Worm (Caenorhabditis elegans) whole organism, mixed stage, embryonic: ENCODE results near the gene str-63.
"Not testable (repeated sequence)": the region's sequence is repeated elsewhere in the genome, so short reads cannot be mapped to it uniquely, and the experiment has no call there.

Source experiments
- blmp-1 ChIP-seq: fragments of 150-350 bp; optimal IDR thresholded peaks from 2 replicates; lab custom pipeline; 2014; ENCODE audit warnings: missing biosample characterization, missing genetic modification characterization
- elt-1 ChIP-seq: sonication (generic microtip); optimal IDR thresholded peaks from 2 replicates; lab custom pipeline; 2017; ENCODE audit warnings: missing genetic modification characterization, mild to moderate bottlenecking, missing compliant biosample characterization, antibody characterized with exemption, moderate library complexity, borderline replicate concordance; ENCODE audit not compliant: insufficient read depth
- elt-3 ChIP-seq: fragments of 150-350 bp; optimal IDR thresholded peaks from 2 replicates; lab custom pipeline; 2014; ENCODE audit warnings: missing biosample characterization, missing genetic modification characterization
- lin-13 ChIP-seq: fragments of 150-350 bp; optimal IDR thresholded peaks from 2 replicates; lab custom pipeline; 2014; ENCODE audit warnings: missing biosample characterization, missing genetic modification characterization
- lsy-2 ChIP-seq: fragments of 150-350 bp; optimal IDR thresholded peaks from 2 replicates; lab custom pipeline; 2014; ENCODE audit warnings: missing biosample characterization, missing genetic modification characterization
- mab-5 ChIP-seq: fragments of 150-350 bp; optimal IDR thresholded peaks from 2 replicates; lab custom pipeline; 2014; ENCODE audit warnings: missing biosample characterization, missing genetic modification characterization
- nhr-12 ChIP-seq: fragments of 150-350 bp; optimal IDR thresholded peaks from 2 replicates; lab custom pipeline; 2014; ENCODE audit warnings: missing biosample characterization, missing genetic modification characterization
- pha-4 ChIP-seq: fragments of 150-350 bp; optimal IDR thresholded peaks from 2 replicates; lab custom pipeline; 2018; ENCODE audit warnings: missing biosample characterization, missing genetic modification reagents, missing genetic modification characterization
- snpc-4 ChIP-seq: fragments of 150-350 bp; optimal IDR thresholded peaks from 2 replicates; lab custom pipeline; 2014; ENCODE audit warnings: missing biosample characterization, missing genetic modification characterization
- unc-39 ChIP-seq: fragments of 150-350 bp; optimal IDR thresholded peaks from 2 replicates; lab custom pipeline; 2014; ENCODE audit warnings: missing biosample characterization, missing genetic modification characterization
- unc-62 ChIP-seq: fragments of 150-350 bp; optimal IDR thresholded peaks from 2 replicates; lab custom pipeline; 2014; ENCODE audit warnings: missing biosample characterization, missing genetic modification reagents, missing genetic modification characterization

DNA sequence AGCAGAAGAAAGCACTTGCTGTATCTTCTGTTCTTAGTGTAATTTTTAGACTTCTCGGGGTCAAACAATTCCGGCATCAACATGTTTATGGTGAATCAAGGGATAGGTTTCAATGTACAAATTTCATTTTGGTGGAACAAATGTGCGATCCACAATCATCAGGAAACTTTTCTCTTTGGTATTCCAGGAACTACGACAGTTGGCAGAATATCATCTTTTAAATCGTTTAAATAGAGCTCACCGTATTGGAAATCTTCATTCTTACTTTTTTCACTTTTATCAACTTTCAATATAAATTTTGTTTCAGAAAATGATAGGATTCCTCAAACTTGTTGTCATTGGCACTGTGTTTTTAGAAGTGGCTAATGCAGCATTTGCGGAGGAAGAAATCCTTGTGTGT is 45.4 kb downstream of the str-63 start, which contains the start of gene T20D4.12:
- TF ChIP-seq pha-4; snpc-4 (tag; lab: Kevin White, UChicago); mab-5 (tag; lab: Kevin White, UChicago); unc-39 (tag; lab: Kevin White, UChicago); blmp-1 (tag; lab: Kevin White, UChicago); lin-13 (tag; lab: Kevin White, UChicago); nhr-12 (tag; lab: Kevin White, UChicago); elt-3 (tag; lab: Kevin White, UChicago); elt-1 (tag; lab: Kevin White, UChicago); unc-62; lsy-2 (tag; lab: Kevin White, UChicago): not testable (repeated sequence)
